Fruit fly (Drosophila melanogaster): ENCODE data around the gene Ir40a.

Gene Ir40a

DNA sequence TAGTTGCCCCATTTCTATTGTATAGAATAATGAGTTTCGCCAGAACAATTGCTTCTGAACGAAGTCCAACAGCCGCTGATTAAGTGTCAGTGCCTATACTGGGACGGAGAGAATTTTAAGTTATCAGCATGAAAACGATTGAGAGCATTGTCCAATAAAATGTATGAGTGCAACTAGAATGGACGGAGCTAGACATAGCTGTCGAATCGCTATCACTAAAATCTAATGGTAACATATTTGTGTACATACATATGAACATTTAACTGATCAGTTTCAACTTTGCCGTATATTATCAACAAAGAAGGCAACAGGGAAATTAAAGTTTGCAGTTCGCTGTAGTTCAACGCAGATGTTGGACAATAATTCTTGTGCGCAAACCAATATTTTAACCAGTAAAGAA lies 39.1 kb downstream of the Ir40a start, which contains the start of gene CG3635:
CG3635 (plus strand) TSS at position 315 of the 400 bp plus-strand sequence.
- no peak for TF ChIP-seq gl (tag; optimal IDR thresholded peaks at IDR 0.05)
- no peak for TF ChIP-seq CG9948 (tag; optimal IDR thresholded peaks at IDR 0.05)
- TF ChIP-seq CG32121 (GFP tag; IDR thresholded peaks at IDR 0.05), result no peak

DNA sequence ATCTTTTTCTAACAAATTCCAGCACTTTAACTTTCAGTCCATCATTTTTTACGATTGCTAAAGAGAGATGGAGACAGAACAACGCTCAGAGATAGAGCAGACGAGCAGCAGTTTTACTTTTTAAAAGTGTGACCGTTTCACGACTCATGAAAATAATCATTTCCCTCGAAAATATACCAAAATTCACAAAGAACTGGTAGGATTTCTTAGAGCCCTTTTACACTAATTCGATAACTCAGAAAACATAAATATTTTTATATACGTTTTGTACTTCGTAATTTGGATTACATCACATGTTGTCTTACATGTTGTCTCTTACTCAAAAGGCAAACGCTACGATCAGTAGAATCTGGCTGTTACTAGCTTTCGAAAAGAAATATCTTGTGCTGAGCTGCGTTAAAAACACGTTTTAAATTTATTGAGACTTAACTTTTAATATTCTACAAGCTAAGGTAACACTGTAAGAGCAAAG lies 45.1 kb downstream of the Ir40a start, which contains the start of gene Clamp:
Clamp (minus strand) TSS at position 100 of the 472 bp plus-strand sequence.
- no peak for TF ChIP-seq rn (GFP tag; IDR thresholded peaks at IDR 0.05)

DNA sequence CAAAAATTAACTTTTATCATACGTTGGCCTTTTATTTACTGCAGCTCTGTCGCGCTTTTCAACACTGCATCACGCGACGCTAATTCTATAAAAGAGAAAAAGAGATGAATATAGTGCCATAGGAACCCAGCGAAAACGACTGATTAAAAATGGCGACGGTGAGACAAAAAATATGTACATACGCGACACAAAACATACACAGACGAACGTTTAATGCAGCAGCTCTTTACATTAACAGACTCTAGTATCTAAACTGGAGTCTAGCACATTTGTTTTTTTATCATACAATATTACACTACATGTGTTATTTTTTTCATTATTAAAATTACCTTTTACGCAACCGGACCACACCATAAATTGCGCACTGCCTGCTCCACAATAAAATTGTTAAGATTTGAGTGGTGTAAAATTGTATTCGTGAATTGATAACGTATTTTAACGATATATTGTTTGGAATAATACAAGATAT lies 45.6 kb downstream of the Ir40a start:
- TF ChIP-seq CG14655 (GFP tag; optimal IDR thresholded peaks at IDR 0.05) (no peak), Snoo (tag; optimal IDR thresholded peaks at IDR 0.05) (peak; percentile 4), Ets98B (GFP tag; IDR thresholded peaks at IDR 0.05) (peak; percentile 29), D1 (tag; optimal IDR thresholded peaks at IDR 0.05) (no peak), CG34367 (tag; optimal IDR thresholded peaks at IDR 0.05) (no peak), CG32121 (GFP tag; IDR thresholded peaks at IDR 0.05) (no peak), Pif1B (GFP tag; optimal IDR thresholded peaks at IDR 0.05) (peak; percentile 28), Pif1A (GFP tag; optimal IDR thresholded peaks at IDR 0.05) (no peak)

DNA sequence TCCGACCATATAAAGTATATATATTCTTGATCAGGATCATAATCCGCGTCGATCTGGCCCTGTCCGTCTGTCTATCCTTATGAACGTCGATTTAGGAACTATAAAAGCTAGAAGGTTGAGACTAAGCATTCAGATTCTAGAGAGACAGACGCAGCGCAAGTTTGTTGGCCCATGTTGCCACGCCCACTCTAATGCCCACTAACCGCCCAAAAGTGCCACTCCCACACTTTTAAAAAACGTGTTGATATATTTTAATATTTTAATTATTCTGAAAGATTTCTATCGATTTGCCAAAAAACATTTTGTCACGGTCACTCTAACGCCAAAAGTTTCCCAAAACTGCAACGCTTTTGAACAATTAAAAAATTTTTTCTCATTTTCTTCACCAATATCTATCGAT lies 50.9 kb downstream of the Ir40a start:
- no peak for TF ChIP-seq Pif1A (GFP tag; optimal IDR thresholded peaks at IDR 0.05)
- TF ChIP-seq CG8159 (tag; optimal IDR thresholded peaks at IDR 0.05), result no peak
- TF ChIP-seq CG17806 (tag; optimal IDR thresholded peaks at IDR 0.05), result no peak
- TF ChIP-seq CG10348 (GFP tag; IDR thresholded peaks at IDR 0.05), result no peak
- TF ChIP-seq CG32121 (GFP tag; IDR thresholded peaks at IDR 0.05), result no peak

DNA sequence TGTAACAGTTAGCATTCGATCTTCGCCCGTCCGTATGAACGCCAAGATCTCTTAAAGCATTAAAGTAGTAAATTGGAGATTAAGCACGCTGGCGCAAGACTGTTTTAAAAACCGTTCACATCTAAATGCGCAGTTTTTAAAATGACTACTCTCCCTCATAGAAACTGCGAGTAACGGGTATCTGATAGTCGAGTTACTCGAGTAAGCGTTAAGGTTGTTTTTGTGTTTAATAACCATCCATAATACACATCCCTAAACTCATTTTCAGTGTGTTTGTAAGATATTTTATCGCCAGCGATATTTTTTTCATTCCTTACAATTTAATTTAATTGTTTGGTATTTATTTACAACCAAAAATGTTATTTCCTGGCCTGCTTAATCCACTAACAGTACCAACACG lies 54.4 kb downstream of the Ir40a start:
- TF ChIP-seq rn (GFP tag; IDR thresholded peaks at IDR 0.05) (no peak), CG4496 (GFP tag; IDR thresholded peaks at IDR 0.05) (no peak), CG9948 (tag; optimal IDR thresholded peaks at IDR 0.05) (no peak), CG13204 (GFP tag; optimal IDR thresholded peaks at IDR 0.05) (no peak), Ets98B (GFP tag; IDR thresholded peaks at IDR 0.05) (no peak)

DNA sequence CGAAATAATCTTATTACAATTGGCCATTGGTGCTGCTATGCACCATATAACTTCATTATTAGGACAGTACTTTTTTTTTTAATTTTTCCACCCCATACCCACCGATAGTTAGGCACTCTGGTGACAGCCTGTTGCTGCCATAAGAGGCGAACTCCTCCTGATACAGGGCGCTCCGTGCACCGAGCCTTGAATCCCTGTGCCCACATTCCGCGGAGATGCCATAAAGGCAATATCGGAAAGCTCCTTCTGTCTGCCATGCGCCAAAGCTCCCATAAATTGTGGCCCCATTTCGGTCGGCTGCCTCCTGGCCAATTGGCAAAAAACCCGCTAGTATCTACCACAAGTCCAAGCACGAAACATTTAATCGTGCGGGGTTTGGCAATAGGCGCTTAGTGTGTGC lies 60.9 kb downstream of the Ir40a start:
- TF ChIP-seq Pif1A (GFP tag; optimal IDR thresholded peaks at IDR 0.05) (no peak), CG8159 (tag; optimal IDR thresholded peaks at IDR 0.05) (no peak), CG10348 (GFP tag; IDR thresholded peaks at IDR 0.05) (no peak), EcR (GFP tag; optimal IDR thresholded peaks at IDR 0.05) (no peak), CG13204 (GFP tag; optimal IDR thresholded peaks at IDR 0.05) (no peak), CG32121 (GFP tag; IDR thresholded peaks at IDR 0.05) (no peak), CG12605 (GFP tag; IDR thresholded peaks at IDR 0.05) (no peak)

DNA sequence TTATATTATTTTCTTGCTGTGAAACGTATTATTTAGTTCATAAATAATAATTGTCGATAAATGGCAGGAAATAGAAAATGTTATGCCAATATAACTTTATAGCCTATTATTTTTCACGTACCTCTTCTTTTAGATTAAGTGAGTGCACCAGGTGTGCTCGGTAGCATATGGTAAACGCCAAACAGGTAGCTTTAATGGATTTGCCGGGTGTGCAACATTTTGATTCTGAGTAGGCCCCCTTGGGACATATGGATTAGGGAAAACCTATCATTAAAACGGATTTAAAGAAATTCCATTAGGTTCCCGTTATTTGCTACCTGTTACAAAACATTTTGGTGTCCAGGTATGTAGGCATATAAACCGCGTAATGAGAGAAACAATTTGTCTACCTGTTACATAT lies 62.9 kb downstream of the Ir40a start, which contains the start of gene dunk:
dunk (plus strand) TSS at position 301 of the 400 bp plus-strand sequence.
- TF ChIP-seq EcR (GFP tag; optimal IDR thresholded peaks at IDR 0.05) (no peak), CG17806 (tag; optimal IDR thresholded peaks at IDR 0.05) (no peak), CG9948 (tag; optimal IDR thresholded peaks at IDR 0.05) (no peak), Ets98B (GFP tag; IDR thresholded peaks at IDR 0.05) (no peak), D1 (tag; optimal IDR thresholded peaks at IDR 0.05) (no peak), CG4496 (GFP tag; IDR thresholded peaks at IDR 0.05) (no peak), CG8301 (tag; optimal IDR thresholded peaks at IDR 0.05) (no peak), CG34367 (tag; optimal IDR thresholded peaks at IDR 0.05) (no peak), CG10348 (GFP tag; IDR thresholded peaks at IDR 0.05) (no peak), CG8159 (tag; optimal IDR thresholded peaks at IDR 0.05) (no peak), rn (GFP tag; IDR thresholded peaks at IDR 0.05) (no peak)

DNA sequence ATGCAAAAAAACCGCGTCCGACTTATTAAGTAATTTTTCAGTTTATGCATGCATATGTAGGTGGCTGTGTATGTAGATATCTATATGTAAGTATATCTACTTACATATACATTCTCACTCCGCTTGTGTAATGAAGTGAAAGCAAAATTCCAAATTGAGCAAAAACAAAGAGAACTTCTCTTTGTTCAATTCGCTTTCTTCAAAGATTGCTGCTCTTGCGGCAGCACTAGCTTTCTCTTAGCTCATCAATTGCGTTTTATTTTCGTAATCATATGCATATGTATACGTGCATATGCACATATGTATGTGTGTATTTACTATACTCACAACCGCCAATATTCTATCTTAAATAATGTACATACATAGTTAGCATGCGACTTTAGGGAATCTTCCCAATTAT lies 65.5 kb downstream of the Ir40a start:
- TF ChIP-seq rn (GFP tag; IDR thresholded peaks at IDR 0.05) (no peak), CG8301 (tag; optimal IDR thresholded peaks at IDR 0.05) (no peak), CG12605 (GFP tag; IDR thresholded peaks at IDR 0.05) (0 out of 2 replicates have a peak, but pooled peaks have one; percentile 16), EcR (GFP tag; optimal IDR thresholded peaks at IDR 0.05) (peak; percentile 11)

DNA sequence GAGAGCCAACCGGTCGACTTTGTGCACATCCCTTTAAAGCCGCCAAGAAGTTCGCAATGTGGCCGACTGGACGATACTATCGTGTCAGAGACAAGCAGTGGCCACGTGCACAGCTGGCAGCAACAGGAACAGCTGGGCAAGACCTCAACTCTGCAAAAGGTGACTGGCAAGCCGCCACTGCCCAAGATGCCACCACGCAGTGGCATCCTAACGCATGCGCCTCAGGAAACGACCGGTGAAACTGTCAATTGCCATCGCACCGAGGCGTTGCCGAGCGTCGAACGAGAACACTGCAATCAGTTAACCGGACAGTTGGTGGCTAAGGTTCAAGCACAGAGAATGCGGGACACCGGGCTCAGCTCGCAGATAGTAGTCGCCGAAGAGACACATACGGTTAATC lies 67.9 kb downstream of the Ir40a start:
- TF ChIP-seq CG8159 (tag; optimal IDR thresholded peaks at IDR 0.05), result no peak
- no peak for TF ChIP-seq CG9948 (tag; optimal IDR thresholded peaks at IDR 0.05)
- TF ChIP-seq CG10348 (GFP tag; IDR thresholded peaks at IDR 0.05), result no peak
- no peak for TF ChIP-seq CG15710 (tag; optimal IDR thresholded peaks at IDR 0.05)
- no peak for TF ChIP-seq D1 (tag; optimal IDR thresholded peaks at IDR 0.05)
- TF ChIP-seq Snoo (tag; optimal IDR thresholded peaks at IDR 0.05), result no peak
- no peak for TF ChIP-seq CG13204 (GFP tag; optimal IDR thresholded peaks at IDR 0.05)
- no peak for TF ChIP-seq CG8301 (tag; optimal IDR thresholded peaks at IDR 0.05)
- TF ChIP-seq Pif1B (GFP tag; optimal IDR thresholded peaks at IDR 0.05), result no peak
- no peak for TF ChIP-seq CG4496 (GFP tag; IDR thresholded peaks at IDR 0.05)
- TF ChIP-seq CG14655 (GFP tag; optimal IDR thresholded peaks at IDR 0.05), result no peak
